Fruit fly (Drosophila melanogaster) whole organism, adult: ENCODE results near the gene CG15879.

Source experiments
- CG11617 ChIP-seq: fragments of 200-800 bp; sonication (Bioruptor generic); optimal IDR thresholded peaks from 2 replicates; lab custom pipeline; 2017; ENCODE audit warnings: mild to moderate bottlenecking, missing biosample characterization, missing genetic modification reagents, missing genetic modification characterization
- CG12768 ChIP-seq: fragments of 200-800 bp; sonication (Bioruptor generic); optimal IDR thresholded peaks from 2 replicates; lab custom pipeline; 2017; ENCODE audit warnings: missing biosample characterization, missing genetic modification characterization, mild to moderate bottlenecking, moderate library complexity, missing genetic modification reagents
- CG14711 ChIP-seq: fragments of 200-800 bp; sonication (Bioruptor generic); optimal IDR thresholded peaks from 2 replicates; lab custom pipeline; 2018; ENCODE audit warnings: missing biosample characterization, mild to moderate bottlenecking, missing genetic modification characterization, moderate library complexity
- CG1620 ChIP-seq: fragments of 200-800 bp; sonication (Bioruptor generic); optimal IDR thresholded peaks from 2 replicates; lab custom pipeline; 2016; ENCODE audit warnings: missing biosample characterization, missing genetic modification characterization
- CG5204 ChIP-seq: fragments of 200-800 bp; sonication (Bioruptor generic); optimal IDR thresholded peaks from 2 replicates; lab custom pipeline; 2016; ENCODE audit warnings: missing biosample characterization, missing genetic modification characterization
- Crg-1 ChIP-seq: fragments of 200-800 bp; sonication (Bioruptor generic); optimal IDR thresholded peaks from 2 replicates; lab custom pipeline; 2016; ENCODE audit warnings: missing biosample characterization, missing genetic modification characterization
- Hr96 ChIP-seq: fragments of 200-800 bp; sonication (Bioruptor generic); optimal IDR thresholded peaks from 2 replicates; lab custom pipeline; 2016; ENCODE audit warnings: missing biosample characterization, missing genetic modification characterization
- Mnt ChIP-seq: fragments of 200-800 bp; sonication (Bioruptor generic); optimal IDR thresholded peaks from 2 replicates; lab custom pipeline; 2016; ENCODE audit warnings: missing biosample characterization, mild to moderate bottlenecking, missing genetic modification characterization
- cnc ChIP-seq, 2 experiments: fragments of >200 bp; optimal IDR thresholded peaks; 2 replicates each; lab custom pipeline; 2017
- kay ChIP-seq: fragments of 200-800 bp; sonication (Bioruptor generic); peaks from one replicate; lab custom pipeline; 2016; ENCODE audit warnings: missing biosample characterization, missing genetic modification characterization, borderline replicate concordance
- pad ChIP-seq: fragments of 200-800 bp; sonication (Bioruptor generic); optimal IDR thresholded peaks from 3 replicates; lab custom pipeline; 2017; ENCODE audit warnings: missing biosample characterization, missing genetic modification characterization, mild to moderate bottlenecking, moderate library complexity, missing genetic modification reagents

dm6 chr3L:2121724-2122123 lies 47.2 kb downstream of the CG15879 start:
- TF ChIP-seq CG11617 (GFP tag; lab: Kevin White, UChicago) (no peak), CG1620 (GFP tag; lab: Kevin White, UChicago) (no peak), CG14711 (no peak), kay (GFP tag; lab: Kevin White, UChicago) (peak; percentile 68), pad (GFP tag; lab: Kevin White, UChicago) (no peak), CG5204 (GFP tag; lab: Kevin White, UChicago) (no peak), CG12768 (GFP tag; lab: Kevin White, UChicago) (no peak), cnc (optimal IDR thresholded peaks at IDR 0.05; lab: Kevin White, UChicago) (no peak), Mnt (no peak), Hr96 (no peak), Crg-1 (GFP tag; lab: Kevin White, UChicago) (no peak)
